Worm (Caenorhabditis elegans): ENCODE measurements around the gene ccdc-55.
A peak's percentile ranks its signal among the peaks of the same experiment; 100 is the strongest.

The ccdc-55 gene

ce11 chrIII:4150919-4151318 lies 17.6 kb downstream of the ccdc-55 start:
- peak; percentile 97 for TF ChIP-seq dpl-1 (GFP tag; optimal IDR thresholded peaks at IDR 0.05)
- TF ChIP-seq zip-11 (GFP tag; IDR thresholded peaks at IDR 0.05), result no peak
- peak; percentile 69 for TF ChIP-seq mep-1 (tag; optimal IDR thresholded peaks at IDR 0.05)
- peak; percentile 51; the same call in 1 of the 2 replicates for TF ChIP-seq hmg-1.1 (GFP tag; IDR thresholded peaks at IDR 0.05)
- TF ChIP-seq lin-39 (tag; optimal IDR thresholded peaks at IDR 0.05), result no peak
- TF ChIP-seq dmd-6 (GFP tag; IDR thresholded peaks at IDR 0.05), result peak; percentile 49
- TF ChIP-seq unc-39 (tag; optimal IDR thresholded peaks at IDR 0.05), result no peak
- TF ChIP-seq ceh-82 (tag; optimal IDR thresholded peaks at IDR 0.05), result no peak
- peak; percentile 64 for TF ChIP-seq nhr-11 (tag; optimal IDR thresholded peaks at IDR 0.05)
- peak; percentile 64 for TF ChIP-seq lin-38 (GFP tag; IDR thresholded peaks at IDR 0.05)
- TF ChIP-seq T20F7.1 (GFP tag; optimal IDR thresholded peaks at IDR 0.05), result peak; percentile 53
- no peak for TF ChIP-seq R02D3.7 (tag; optimal IDR thresholded peaks at IDR 0.05)
- TF ChIP-seq ZK337.2 (GFP tag; IDR thresholded peaks at IDR 0.05), result no peak
- TF ChIP-seq daf-19 (GFP tag; conservative IDR thresholded peaks at IDR 0.05), result no peak
- TF ChIP-seq F37D6.2 (tag; optimal IDR thresholded peaks at IDR 0.05), result no peak
- TF ChIP-seq madf-5 (GFP tag; IDR thresholded peaks at IDR 0.05), result no peak
- peak; percentile 35 for TF ChIP-seq ama-1 (optimal IDR thresholded peaks at IDR 0.05)
- TF ChIP-seq nhr-76 (tag; optimal IDR thresholded peaks at IDR 0.05), result no peak
- peak; percentile 16 for TF ChIP-seq jun-1 (tag; optimal IDR thresholded peaks at IDR 0.05)
- no peak for TF ChIP-seq nhr-41 (GFP tag; IDR thresholded peaks at IDR 0.05)
- no peak for TF ChIP-seq Y105C5A.15 (GFP tag; IDR thresholded peaks at IDR 0.05)
- TF ChIP-seq daf-16 (GFP tag; optimal IDR thresholded peaks at IDR 0.05), result no peak
- TF ChIP-seq daf-16 (tag; optimal IDR thresholded peaks at IDR 0.05), result peak; percentile 65
- no peak for TF ChIP-seq php-3 (GFP tag; IDR thresholded peaks at IDR 0.05)
- TF ChIP-seq ctbp-1 (GFP tag; IDR thresholded peaks at IDR 0.05), result peak; percentile 48; the same call in 1 of the 2 replicates
- TF ChIP-seq hif-1 (tag; optimal IDR thresholded peaks at IDR 0.05), result peak in 1 of 2 experiments; percentile 26
- TF ChIP-seq mdl-1 (tag; optimal IDR thresholded peaks at IDR 0.05), result peak in 1 of 2 experiments; percentile 59
- peak; percentile 4 for TF ChIP-seq lin-13 (GFP tag; optimal IDR thresholded peaks at IDR 0.05)
- TF ChIP-seq lin-29 (GFP tag; IDR thresholded peaks at IDR 0.05), result no peak
- peak; percentile 68 for TF ChIP-seq nhr-28 (tag; optimal IDR thresholded peaks at IDR 0.05)
- TF ChIP-seq nhr-77 (tag; optimal IDR thresholded peaks at IDR 0.05), result peak; percentile 47
- TF ChIP-seq hlh-11 (tag; optimal IDR thresholded peaks at IDR 0.05), result peak; percentile 79
- TF ChIP-seq fkh-10 (GFP tag; optimal IDR thresholded peaks at IDR 0.05), result no peak
- no peak for TF ChIP-seq lim-7 (GFP tag; IDR thresholded peaks at IDR 0.05)
- no peak; the same call in 1 of the 2 replicates for TF ChIP-seq pha-4 (GFP tag; IDR thresholded peaks at IDR 0.05)
- TF ChIP-seq pha-4 (tag; optimal IDR thresholded peaks at IDR 0.05), result peak; percentile 48
- TF ChIP-seq hlh-30 (tag; optimal IDR thresholded peaks at IDR 0.05; ENCODE audit: insufficient read depth), result peak; percentile 85
- TF ChIP-seq F10B5.3 (tag; optimal IDR thresholded peaks at IDR 0.05), result no peak
- peak; percentile 83 for TF ChIP-seq mes-2 (tag; optimal IDR thresholded peaks at IDR 0.05; ENCODE audit: poor library complexity, severe bottlenecking)
- peak; percentile 88 to 99 for TF ChIP-seq lsy-2 (tag; optimal IDR thresholded peaks at IDR 0.05)
- TF ChIP-seq zip-2 (tag; optimal IDR thresholded peaks at IDR 0.05), result peak; percentile 15
- peak; percentile 5 for TF ChIP-seq rbr-2 (tag; optimal IDR thresholded peaks at IDR 0.05)
- no peak for TF ChIP-seq F26F4.8 (GFP tag; conservative IDR thresholded peaks at IDR 0.05)
- no peak for TF ChIP-seq fos-1 (tag; optimal IDR thresholded peaks at IDR 0.05)
- no peak for TF ChIP-seq cey-2 (tag; optimal IDR thresholded peaks at IDR 0.05; ENCODE audit: borderline replicate concordance, insufficient read depth)
- no peak for TF ChIP-seq skn-1 (tag; optimal IDR thresholded peaks at IDR 0.05)

Measured in whole organism, L4 larva.